Worm (Caenorhabditis elegans): ENCODE results near the gene ZK795.3.

The ZK795.3 gene

ce11 chrIV:12574265-12574664, 15.1 kb downstream of the ZK795.3 start:
- TF ChIP-seq tbx-7 (tag; optimal IDR thresholded peaks at IDR 0.05) (no peak), lin-11 (tag; optimal IDR thresholded peaks at IDR 0.05) (no peak), F13H6.1 (tag; optimal IDR thresholded peaks at IDR 0.05) (no peak), ceh-9 (tag; optimal IDR thresholded peaks at IDR 0.05) (no peak), ceh-6 (GFP tag; optimal IDR thresholded peaks at IDR 0.05) (no peak)

ce11 chrIV:12581046-12581445, 21.9 kb downstream of the ZK795.3 start, which contains the start of gene K08E7.6:
Gene K08E7.6 (minus strand): TSS chrIV:12581146.
- TF ChIP-seq elt-2 (tag; optimal IDR thresholded peaks at IDR 0.05) (no peak), ceh-18 (tag; optimal IDR thresholded peaks at IDR 0.05) (no peak), sdc-2 (tag; optimal IDR thresholded peaks at IDR 0.05) (no peak), hlh-6 (tag; optimal IDR thresholded peaks at IDR 0.05) (no peak), rnt-1 (tag; optimal IDR thresholded peaks at IDR 0.05) (no peak), npax-4 (tag; optimal IDR thresholded peaks at IDR 0.05) (no peak), K02D7.2 (tag; optimal IDR thresholded peaks at IDR 0.05) (no peak), madf-2 (tag; optimal IDR thresholded peaks at IDR 0.05) (no peak), ceh-48 (tag; optimal IDR thresholded peaks at IDR 0.05) (no peak), zip-5 (tag; optimal IDR thresholded peaks at IDR 0.05) (no peak)

ce11 chrIV:12583181-12583580, 24.0 kb downstream of the ZK795.3 start:
- TF ChIP-seq K02D7.2 (tag; optimal IDR thresholded peaks at IDR 0.05) (no peak), unc-42 (tag; optimal IDR thresholded peaks at IDR 0.05) (peak; percentile 60), ceh-31 (tag; optimal IDR thresholded peaks at IDR 0.05) (peak; percentile 21)

- TF ChIP-seq hlh-6 (tag; optimal IDR thresholded peaks at IDR 0.05) (no peak), sox-2 (GFP tag; IDR thresholded peaks at IDR 0.05) (no peak), odd-2 (tag; optimal IDR thresholded peaks at IDR 0.05) (no peak), unc-86 (tag; optimal IDR thresholded peaks at IDR 0.05) (no peak), pat-9 (tag; optimal IDR thresholded peaks at IDR 0.05) (no peak), tbx-7 (tag; optimal IDR thresholded peaks at IDR 0.05) (no peak), elt-2 (tag; optimal IDR thresholded peaks at IDR 0.05) (no peak), lin-11 (tag; optimal IDR thresholded peaks at IDR 0.05) (no peak), ttx-3 (tag; optimal IDR thresholded peaks at IDR 0.05) (no peak), ceh-6 (GFP tag; optimal IDR thresholded peaks at IDR 0.05) (no peak), elt-4 (tag; optimal IDR thresholded peaks at IDR 0.05) (no peak), hlh-13 (GFP tag; optimal IDR thresholded peaks at IDR 0.05) (no peak), ceh-19 (GFP tag; optimal IDR thresholded peaks at IDR 0.05) (peak; percentile 48), ztf-16 (tag; optimal IDR thresholded peaks at IDR 0.05) (no peak), sox-4 (tag; optimal IDR thresholded peaks at IDR 0.05) (no peak), ref-2 (tag; optimal IDR thresholded peaks at IDR 0.05) (no peak), madf-2 (tag; optimal IDR thresholded peaks at IDR 0.05) (no peak), pha-2 (tag; optimal IDR thresholded peaks at IDR 0.05) (no peak), ceh-30 (tag; optimal IDR thresholded peaks at IDR 0.05) (no peak), tbx-2 (tag; optimal IDR thresholded peaks at IDR 0.05) (peak; percentile 38), hlh-30 (tag; optimal IDR thresholded peaks at IDR 0.05; ENCODE audit: insufficient read depth) (no peak), ceh-45 (GFP tag; IDR thresholded peaks at IDR 0.05) (no peak), sdc-2 (tag; optimal IDR thresholded peaks at IDR 0.05) (peak; percentile 27), pros-1 (tag; optimal IDR thresholded peaks at IDR 0.05) (no peak), ceh-48 (tag; optimal IDR thresholded peaks at IDR 0.05) (peak; percentile 49), unc-42 (tag; optimal IDR thresholded peaks at IDR 0.05) (peak; percentile 68), dmd-4 (tag; optimal IDR thresholded peaks at IDR 0.05; ENCODE audit: borderline replicate concordance) (no peak), ets-4 (tag; optimal IDR thresholded peaks at IDR 0.05) (no peak), ceh-2 (tag; optimal IDR thresholded peaks at IDR 0.05) (no peak), dve-1 (tag; optimal IDR thresholded peaks at IDR 0.05) (no peak), che-1 (tag; optimal IDR thresholded peaks at IDR 0.05) (no peak), pqm-1 (tag; optimal IDR thresholded peaks at IDR 0.05) (no peak), fkh-6 (tag; optimal IDR thresholded peaks at IDR 0.05) (peak; percentile 4), C38D4.7 (GFP tag; optimal IDR thresholded peaks at IDR 0.05) (no peak), F13H6.1 (tag; optimal IDR thresholded peaks at IDR 0.05) (no peak), ceh-24 (tag; optimal IDR thresholded peaks at IDR 0.05) (no peak), ahr-1 (tag; optimal IDR thresholded peaks at IDR 0.05) (no peak), ceh-9 (tag; optimal IDR thresholded peaks at IDR 0.05) (no peak), zip-5 (tag; optimal IDR thresholded peaks at IDR 0.05) (no peak), hlh-8 (tag; optimal IDR thresholded peaks at IDR 0.05) (no peak), unc-55 (GFP tag; optimal IDR thresholded peaks at IDR 0.05) (no peak)
These were observed 25.0 kb downstream of the ZK795.3 start for ce11 chrIV:12584146-12584545.
